Worm (Caenorhabditis elegans): ENCODE measurements around the gene srsx-1.

DNA sequence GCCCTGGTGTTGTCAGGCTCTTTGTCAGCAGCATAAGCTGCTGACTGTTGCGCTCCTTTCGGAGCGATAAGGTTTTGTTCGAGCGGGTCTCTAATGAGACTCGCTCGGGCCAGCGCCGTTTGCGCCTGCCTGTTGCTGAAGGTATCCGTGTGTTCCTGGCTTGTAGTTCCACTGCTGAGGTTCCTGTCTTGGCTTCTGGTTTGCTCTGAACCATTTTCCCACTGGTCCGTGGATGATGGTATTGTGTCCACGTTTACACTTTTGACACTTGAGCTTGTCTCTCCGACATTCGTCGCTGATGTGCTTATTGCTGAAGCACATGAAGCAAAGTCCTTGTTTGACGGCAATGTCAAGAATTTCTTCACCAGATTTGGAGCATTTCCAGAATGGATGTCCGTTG lies 26.6 kb downstream of the srsx-1 start:
- TF ChIP-seq dao-5 (tag; optimal IDR thresholded peaks at IDR 0.05) (no peak), him-1 (tag; optimal IDR thresholded peaks at IDR 0.05) (no peak)
